Worm (Caenorhabditis elegans) whole organism, late embryonic: Measurements from ENCODE around the gene hizr-1.

Source experiments
- F13H6.1 ChIP-seq: sonication (generic microtip); optimal IDR thresholded peaks from 2 replicates; lab custom pipeline; 2016; ENCODE audit warnings: missing genetic modification characterization, missing compliant biosample characterization
- ceh-18 ChIP-seq: sonication (generic microtip); optimal IDR thresholded peaks from 2 replicates; lab custom pipeline; 2016; ENCODE audit warnings: missing genetic modification characterization, missing compliant biosample characterization
- ceh-2 ChIP-seq: sonication (generic microtip); optimal IDR thresholded peaks from 2 replicates; lab custom pipeline; 2016; ENCODE audit warnings: missing genotype, missing genetic modification characterization, missing compliant biosample characterization
- ceh-31 ChIP-seq: sonication (generic microtip); optimal IDR thresholded peaks from 2 replicates; lab custom pipeline; 2016; ENCODE audit warnings: missing genetic modification characterization, missing compliant biosample characterization
- fkh-6 ChIP-seq: sonication (generic microtip); optimal IDR thresholded peaks from 2 replicates; lab custom pipeline; 2016; ENCODE audit warnings: missing genetic modification characterization, missing compliant biosample characterization
- hlh-13 ChIP-seq: fragments of 200-800 bp; sonication (Bioruptor generic); optimal IDR thresholded peaks from 2 replicates; lab custom pipeline; 2018; ENCODE audit warnings: mild to moderate bottlenecking, missing genetic modification characterization, missing compliant biosample characterization
- hlh-8 ChIP-seq: sonication (generic microtip); optimal IDR thresholded peaks from 2 replicates; lab custom pipeline; 2016; ENCODE audit warnings: missing genotype, missing genetic modification characterization, missing compliant biosample characterization
- lim-6 ChIP-seq: sonication (generic microtip); optimal IDR thresholded peaks from 2 replicates; lab custom pipeline; 2016; ENCODE audit warnings: missing genetic modification characterization, missing compliant biosample characterization
- nhr-232 ChIP-seq: sonication (generic microtip); optimal IDR thresholded peaks from 2 replicates; lab custom pipeline; 2016; ENCODE audit warnings: missing genetic modification characterization, missing compliant biosample characterization
- pag-3 ChIP-seq: sonication (generic microtip); optimal IDR thresholded peaks from 2 replicates; lab custom pipeline; 2016; ENCODE audit warnings: missing compliant biosample characterization, missing genetic modification characterization, borderline replicate concordance
- pha-4 ChIP-seq: fragments of 150-350 bp; optimal IDR thresholded peaks from 2 replicates; lab custom pipeline; 2018; ENCODE audit warnings: missing biosample characterization, missing genetic modification reagents, missing genetic modification characterization
- sox-4 ChIP-seq: sonication (generic microtip); optimal IDR thresholded peaks from 2 replicates; lab custom pipeline; 2017; ENCODE audit warnings: mild to moderate bottlenecking, missing genetic modification characterization, inconsistent platforms, missing compliant biosample characterization
- syd-9 ChIP-seq: sonication (generic microtip); optimal IDR thresholded peaks from 2 replicates; lab custom pipeline; 2016; ENCODE audit warnings: mild to moderate bottlenecking, missing genetic modification characterization, moderate library complexity, missing compliant biosample characterization
- tbx-2 ChIP-seq: sonication (generic microtip); optimal IDR thresholded peaks from 2 replicates; lab custom pipeline; 2016; ENCODE audit warnings: missing genetic modification characterization, missing compliant biosample characterization
- unc-42 ChIP-seq: sonication (generic microtip); optimal IDR thresholded peaks from 2 replicates; lab custom pipeline; 2016; ENCODE audit warnings: missing genotype, missing genetic modification characterization, missing compliant biosample characterization
- unc-55 ChIP-seq: sonication (generic microtip); optimal IDR thresholded peaks from 2 replicates; lab custom pipeline; 2017; ENCODE audit warnings: missing biosample characterization, missing genetic modification reagents, missing genetic modification characterization

The hizr-1 gene

ce11 chrX:11368845-11369244 lies 50.8 kb downstream of the hizr-1 start:
- TF ChIP-seq unc-55 (GFP tag; lab: Kevin White, UChicago): peak; percentile 54
- no peak for TF ChIP-seq ceh-31 (tag; lab: Kevin White, UChicago)
- peak; percentile 29 for TF ChIP-seq tbx-2 (tag; lab: Kevin White, UChicago)
- no peak for TF ChIP-seq sox-4
- TF ChIP-seq unc-42: peak; percentile 54

ce11 chrX:11370090-11370489 lies 52.0 kb downstream of the hizr-1 start:
- TF ChIP-seq nhr-232 (no peak), sox-4 (no peak), pha-4 (tag; lab: Kevin White, UChicago) (no peak), pag-3 (tag; lab: Kevin White, UChicago) (no peak), ceh-2 (tag; lab: Kevin White, UChicago) (no peak), ceh-18 (no peak), lim-6 (no peak), fkh-6 (tag; lab: Kevin White, UChicago) (no peak), hlh-13 (no peak), hlh-8 (tag; lab: Kevin White, UChicago) (no peak), syd-9 (no peak), F13H6.1 (no peak), tbx-2 (tag; lab: Kevin White, UChicago) (no peak), unc-55 (GFP tag; lab: Kevin White, UChicago) (no peak)
- TF ChIP-seq, all 69 proteins: peak for 0
